Fruit fly (Drosophila melanogaster) whole organism, wandering third instar larva: ENCODE results near the gene Gycalpha99B.

Source experiments
- Abd-B ChIP-seq: fragments of >200 bp; optimal IDR thresholded peaks from 2 replicates; lab custom pipeline; 2017; ENCODE audit warnings: missing biosample characterization, missing genetic modification characterization
- CG32264 ChIP-seq: fragments of 200-800 bp; sonication (Bioruptor generic); optimal IDR thresholded peaks from 2 replicates; lab custom pipeline; 2016; ENCODE audit warnings: missing biosample characterization, missing genetic modification characterization
- CG9705 ChIP-seq: fragments of 200-800 bp; sonication (Bioruptor generic); optimal IDR thresholded peaks from 2 replicates; lab custom pipeline; 2018; ENCODE audit warnings: missing biosample characterization, mild to moderate bottlenecking, missing genetic modification characterization
- CrebA ChIP-seq: fragments of 200-800 bp; sonication (Bioruptor generic); optimal IDR thresholded peaks from 2 replicates; lab custom pipeline; 2016; ENCODE audit warnings: missing biosample characterization, mild to moderate bottlenecking, missing genetic modification characterization, borderline replicate concordance
- Dfd ChIP-seq: fragments of >200 bp; optimal IDR thresholded peaks from 2 replicates; lab custom pipeline; 2017; ENCODE audit warnings: missing biosample characterization, missing genetic modification characterization
- Dif ChIP-seq: fragments of 200-275, 200-300 bp; sonication (Bioruptor generic); optimal IDR thresholded peaks from 2 replicates; lab custom pipeline; 2018; ENCODE audit warnings: missing biosample characterization, missing genetic modification characterization; ENCODE audit not compliant: partially characterized antibody
- GATAd ChIP-seq: sonication (Bioruptor generic); optimal IDR thresholded peaks from 2 replicates; lab custom pipeline; 2016; ENCODE audit warnings: missing biosample characterization, missing genetic modification characterization
- HLH106 ChIP-seq: fragments of 200-800 bp; optimal IDR thresholded peaks from 3 replicates; lab custom pipeline; 2019; ENCODE audit warnings: missing biosample characterization, mild to moderate bottlenecking, missing genetic modification characterization, moderate library complexity
- Hnf4 ChIP-seq: fragments of 200-800 bp; sonication (Bioruptor generic); optimal IDR thresholded peaks from 2 replicates; lab custom pipeline; 2016; ENCODE audit warnings: missing biosample characterization, mild to moderate bottlenecking, missing genetic modification characterization
- Jra ChIP-seq: sonication (Bioruptor generic); optimal IDR thresholded peaks from 2 replicates; lab custom pipeline; 2016; ENCODE audit warnings: missing biosample characterization, missing genetic modification characterization
- Mio ChIP-seq: sonication (Bioruptor generic); optimal IDR thresholded peaks from 2 replicates; lab custom pipeline; 2016; ENCODE audit warnings: missing biosample characterization, missing genetic modification characterization
- Myc ChIP-seq: fragments of >200 bp; optimal IDR thresholded peaks from 2 replicates; lab custom pipeline; 2017
- N ChIP-seq: fragments of >200 bp; optimal IDR thresholded peaks from 2 replicates; lab custom pipeline; 2018; ENCODE audit warnings: missing biosample characterization, missing external identifiers, missing genetic modification characterization
- OdsH ChIP-seq: fragments of 200-800 bp; sonication (Bioruptor generic); optimal IDR thresholded peaks from 2 replicates; lab custom pipeline; 2016; ENCODE audit warnings: missing biosample characterization, mild to moderate bottlenecking, missing genetic modification characterization
- Rel ChIP-seq, 2 experiments: fragments of 200-800 bp; sonication (Bioruptor generic) in 1 of 2; optimal IDR thresholded peaks; 2 replicates in 1 of 2; 3 replicates in 1 of 2; lab custom pipeline; 2016 to 2019; ENCODE audit warnings: mild to moderate bottlenecking in 2 of 2, missing biosample characterization in 2 of 2, missing genetic modification characterization in 2 of 2, moderate library complexity in 1 of 2
- Sp1 ChIP-seq: fragments of 200-800 bp; sonication (Bioruptor generic); optimal IDR thresholded peaks from 3 replicates; lab custom pipeline; 2019; ENCODE audit warnings: missing biosample characterization, mild to moderate bottlenecking, missing genetic modification characterization, moderate library complexity
- Vsx2 ChIP-seq: fragments of 200-300, 225-300 bp; sonication (Bioruptor generic); optimal IDR thresholded peaks from 2 replicates; lab custom pipeline; 2018; ENCODE audit warnings: missing biosample characterization, missing genetic modification characterization; ENCODE audit not compliant: partially characterized antibody
- br ChIP-seq: fragments of 200-800 bp; sonication (Bioruptor generic); optimal IDR thresholded peaks from 2 replicates; lab custom pipeline; 2016; ENCODE audit warnings: missing biosample characterization, missing genetic modification characterization
- brk ChIP-seq: fragments of 200-800 bp; sonication (Bioruptor generic); optimal IDR thresholded peaks from 2 replicates; lab custom pipeline; 2016; ENCODE audit warnings: missing biosample characterization, mild to moderate bottlenecking, missing genetic modification characterization
- dl ChIP-seq, 2 experiments: fragments of 175-275, 200-275 bp in 1 of 2; fragments of 200-275 bp in 1 of 2; sonication (Bioruptor generic); optimal IDR thresholded peaks; lab custom pipeline; 2018; ENCODE audit warnings: mild to moderate bottlenecking in 2 of 2, missing biosample characterization in 2 of 2, missing genetic modification characterization in 2 of 2, moderate library complexity in 2 of 2; ENCODE audit not compliant: partially characterized antibody in 2 of 2, insufficient read depth in 1 of 2
- dmrt93B ChIP-seq: fragments of 200-800 bp; sonication (Bioruptor generic); optimal IDR thresholded peaks from 2 replicates; lab custom pipeline; 2018; ENCODE audit warnings: missing biosample characterization, mild to moderate bottlenecking, missing genetic modification characterization
- dsf ChIP-seq: sonication (Bioruptor generic); optimal IDR thresholded peaks from 2 replicates; lab custom pipeline; 2016; ENCODE audit warnings: missing biosample characterization, missing genetic modification characterization, borderline replicate concordance
- foxo ChIP-seq, 2 experiments: fragments of 200-800 bp; sonication (Bioruptor generic); optimal IDR thresholded peaks; 2 replicates in 1 of 2; 3 replicates in 1 of 2; lab custom pipeline; 2016 to 2017; ENCODE audit warnings: missing biosample characterization in 2 of 2, missing genetic modification characterization in 2 of 2
- fru ChIP-seq: fragments of 200-800 bp; sonication (Bioruptor generic); optimal IDR thresholded peaks from 3 replicates; lab custom pipeline; 2016; ENCODE audit warnings: missing biosample characterization, mild to moderate bottlenecking, missing genetic modification characterization
- h ChIP-seq: fragments of 200-800 bp; sonication (Bioruptor generic); optimal IDR thresholded peaks from 3 replicates; lab custom pipeline; 2016; ENCODE audit warnings: missing biosample characterization, mild to moderate bottlenecking, missing genetic modification characterization
- jim ChIP-seq: fragments of 175-275, 200-325 bp; sonication (Bioruptor generic); optimal IDR thresholded peaks from 2 replicates; lab custom pipeline; 2016; ENCODE audit warnings: missing biosample characterization, mild to moderate bottlenecking, missing genetic modification characterization
- lola ChIP-seq: fragments of >200 bp; optimal IDR thresholded peaks from 2 replicates; lab custom pipeline; 2017; ENCODE audit warnings: missing biosample characterization, missing genetic modification characterization
- pan ChIP-seq: fragments of >200 bp; optimal IDR thresholded peaks from 2 replicates; lab custom pipeline; 2017
- psq ChIP-seq: fragments of 200-800 bp; sonication (Bioruptor generic); optimal IDR thresholded peaks from 3 replicates; lab custom pipeline; 2017; ENCODE audit warnings: missing biosample characterization, mild to moderate bottlenecking, missing genetic modification characterization, moderate library complexity
- rgr ChIP-seq: fragments of 200-800 bp; sonication (Bioruptor generic); optimal IDR thresholded peaks from 3 replicates; lab custom pipeline; 2016; ENCODE audit warnings: missing biosample characterization, mild to moderate bottlenecking, missing genetic modification characterization
- sage ChIP-seq: fragments of 200-800 bp; sonication (Bioruptor generic); optimal IDR thresholded peaks from 2 replicates; lab custom pipeline; 2016; ENCODE audit warnings: missing biosample characterization, mild to moderate bottlenecking, missing genetic modification characterization
- sv ChIP-seq: fragments of 200-800 bp; sonication (Bioruptor generic); optimal IDR thresholded peaks from 3 replicates; lab custom pipeline; 2016; ENCODE audit warnings: missing biosample characterization, missing genetic modification characterization
- tai ChIP-seq: sonication (Bioruptor generic); optimal IDR thresholded peaks from 2 replicates; lab custom pipeline; 2016; ENCODE audit warnings: missing biosample characterization, missing genetic modification characterization
- woc ChIP-seq: sonication (Bioruptor generic); optimal IDR thresholded peaks from 2 replicates; lab custom pipeline; 2016; ENCODE audit warnings: missing biosample characterization, mild to moderate bottlenecking, missing genetic modification characterization

Gene Gycalpha99B

DNA sequence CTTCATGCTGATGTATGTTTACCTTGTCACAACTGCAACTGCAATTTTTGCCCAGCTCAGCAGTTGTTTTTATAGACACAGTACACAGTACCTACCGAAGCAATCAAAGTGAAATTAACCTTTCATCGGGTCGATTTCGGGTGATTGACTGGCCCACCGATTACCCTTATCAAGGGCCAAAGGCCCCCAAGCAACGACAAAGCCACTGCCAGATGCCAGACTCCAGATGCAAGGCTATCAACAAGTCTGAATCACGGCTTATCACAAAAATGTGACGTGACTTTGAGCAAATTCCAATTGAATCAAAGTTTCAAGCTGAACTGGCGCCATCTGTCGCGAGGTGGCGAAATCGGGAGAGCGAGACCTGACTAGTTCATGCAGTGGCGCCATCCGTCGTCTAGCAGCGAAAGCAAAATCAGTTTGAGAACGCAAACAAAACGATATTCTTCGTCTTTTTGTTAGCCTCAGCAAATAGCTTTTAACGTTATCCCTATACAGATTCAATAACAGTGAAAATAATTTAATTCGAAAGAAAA is 34.5 kb downstream of the Gycalpha99B start, which contains the start of gene Obp99b:
Obp99b (minus strand) TSS at position 115 of the 536 bp plus-strand sequence.
- TF ChIP-seq N (GFP tag; lab: Kevin White, UChicago) (no peak), CG9705 (GFP tag; lab: Kevin White, UChicago) (peak; percentile 37), Mio (GFP tag; lab: Kevin White, UChicago) (no peak), Dfd (no peak), tai (GFP tag; lab: Kevin White, UChicago) (no peak), br (GFP tag; lab: Kevin White, UChicago) (peak; percentile 49), lola (no peak), OdsH (peak; percentile 35), rgr (peak; percentile 38), dsf (GFP tag; lab: Kevin White, UChicago) (no peak), Hnf4 (GFP tag; lab: Kevin White, UChicago) (peak; percentile 24), dmrt93B (GFP tag; lab: Kevin White, UChicago) (no peak), Sp1 (GFP tag; lab: Kevin White, UChicago) (peak; percentile 36), sage (no peak), sv (GFP tag; lab: Kevin White, UChicago) (no peak), CG32264 (no peak), Dif (no peak), jim (GFP tag; lab: Kevin White, UChicago) (no peak), Rel (GFP tag; optimal IDR thresholded peaks at IDR 0.05; lab: Kevin White, UChicago) (no peak), Rel (tag; optimal IDR thresholded peaks at IDR 0.05; lab: Kevin White, UChicago) (no peak), h (peak; percentile 28), dl (GFP tag; optimal IDR thresholded peaks at IDR 0.05; lab: Kevin White, UChicago; ENCODE audit: insufficient read depth in 1 of 2, partially characterized antibody in 2 of 2) (no peak), foxo (GFP tag; optimal IDR thresholded peaks at IDR 0.05; lab: Kevin White, UChicago) (peak in 1 of 2 experiments; percentile 49), Myc (lab: Kevin White, UChicago) (no peak), Abd-B (GFP tag; lab: Kevin White, UChicago) (no peak), GATAd (peak; percentile 31), fru (peak; percentile 16), HLH106 (tag; lab: Kevin White, UChicago) (peak; percentile 4)
- TF ChIP-seq, all 38 proteins: peak for 11

DNA sequence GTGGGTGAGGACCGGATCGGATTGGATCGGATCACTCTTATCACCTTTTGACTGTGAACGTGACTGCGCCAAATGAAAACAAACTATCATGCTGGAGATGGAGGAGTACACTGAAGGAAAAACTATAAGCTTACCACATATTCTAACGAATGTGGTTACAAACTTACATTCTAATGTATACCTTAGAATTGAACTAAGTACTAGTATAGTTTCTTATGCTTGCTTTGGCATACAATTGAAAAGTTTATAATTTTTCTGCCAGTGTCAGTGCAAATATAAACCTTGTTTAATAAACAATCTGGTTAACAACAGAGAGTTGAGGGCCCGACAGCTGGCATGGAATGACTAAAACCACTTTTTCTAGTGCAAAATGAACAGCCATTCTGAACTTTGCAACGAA is 35.2 kb downstream of the Gycalpha99B start:
- TF ChIP-seq jim (GFP tag; lab: Kevin White, UChicago) (no peak), GATAd (no peak), pan (lab: Kevin White, UChicago) (no peak), tai (GFP tag; lab: Kevin White, UChicago) (no peak), woc (GFP tag; lab: Kevin White, UChicago) (no peak), CrebA (GFP tag; lab: Kevin White, UChicago) (no peak), Sp1 (GFP tag; lab: Kevin White, UChicago) (no peak), sage (no peak), CG32264 (no peak), br (GFP tag; lab: Kevin White, UChicago) (no peak), Abd-B (GFP tag; lab: Kevin White, UChicago) (no peak), sv (GFP tag; lab: Kevin White, UChicago) (no peak), h (no peak), Vsx2 (GFP tag; lab: Kevin White, UChicago) (no peak)

DNA sequence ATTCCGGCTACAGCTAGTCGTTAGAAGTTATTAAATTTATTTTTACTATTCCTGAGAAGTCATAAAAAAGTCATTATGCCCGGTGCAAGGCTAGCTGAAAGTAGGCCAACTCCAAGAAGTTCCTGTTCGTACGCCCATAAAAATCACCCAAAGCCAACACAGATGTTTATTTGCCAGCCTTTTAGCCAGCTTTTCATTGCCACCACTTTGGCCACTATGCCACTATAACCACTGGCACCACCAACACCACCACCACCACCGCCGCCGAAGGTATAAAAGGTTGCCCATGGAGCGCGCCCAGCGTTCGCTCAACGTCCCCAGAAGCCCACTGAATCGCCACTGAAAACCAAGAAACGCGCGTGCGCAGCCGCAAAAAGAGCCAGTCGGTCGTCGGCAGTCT is 36.1 kb downstream of the Gycalpha99B start, which contains the start of gene CG15506:
CG15506 (plus strand) TSS at position 301 of the 400 bp plus-strand sequence.
- TF ChIP-seq psq (GFP tag; lab: Kevin White, UChicago) (no peak), brk (GFP tag; lab: Kevin White, UChicago) (no peak), HLH106 (tag; lab: Kevin White, UChicago) (no peak), Jra (no peak), pan (lab: Kevin White, UChicago) (no peak), Hnf4 (GFP tag; lab: Kevin White, UChicago) (no peak), sage (no peak), woc (GFP tag; lab: Kevin White, UChicago) (no peak), lola (no peak), Vsx2 (GFP tag; lab: Kevin White, UChicago) (no peak), fru (no peak), h (no peak), Abd-B (GFP tag; lab: Kevin White, UChicago) (no peak), Dif (no peak), Rel (GFP tag; optimal IDR thresholded peaks at IDR 0.05; lab: Kevin White, UChicago) (no peak), Rel (tag; optimal IDR thresholded peaks at IDR 0.05; lab: Kevin White, UChicago) (no peak), CrebA (GFP tag; lab: Kevin White, UChicago) (no peak), tai (GFP tag; lab: Kevin White, UChicago) (no peak), dl (GFP tag; optimal IDR thresholded peaks at IDR 0.05; lab: Kevin White, UChicago; ENCODE audit: insufficient read depth in 1 of 2, partially characterized antibody in 2 of 2) (no peak)
